Worm (Caenorhabditis elegans) whole organism, L2 larva: ENCODE data around the gene Y49E10.16.
"Not testable (repeated sequence)": the region's sequence is repeated elsewhere in the genome, so short reads cannot be mapped to it uniquely, and the experiment has no call there.

ENCODE experiments used
- blmp-1 ChIP-seq: sonication (generic microtip); optimal IDR thresholded peaks from 2 replicates; lab custom pipeline; 2017; ENCODE audit warnings: missing genetic modification characterization, mild to moderate bottlenecking, missing compliant biosample characterization, antibody characterized with exemption, moderate library complexity; ENCODE audit not compliant: insufficient read depth
- ceh-82 ChIP-seq: fragments of 150-350 bp; optimal IDR thresholded peaks from 2 replicates; lab custom pipeline; 2014; ENCODE audit warnings: missing biosample characterization, missing genetic modification characterization
- elt-3 ChIP-seq: sonication (generic microtip); optimal IDR thresholded peaks from 2 replicates; lab custom pipeline; 2017; ENCODE audit warnings: missing biosample characterization, missing genetic modification characterization
- lin-13 ChIP-seq: fragments of 150-350 bp; optimal IDR thresholded peaks from 2 replicates; lab custom pipeline; 2014; ENCODE audit warnings: missing biosample characterization, missing genetic modification reagents, missing genetic modification characterization
- lsy-2 ChIP-seq, 2 experiments: fragments of 150-350 bp in 1 of 2; sonication (generic microtip) in 1 of 2; optimal IDR thresholded peaks; 2 replicates each; lab custom pipeline; 2014 to 2017; ENCODE audit warnings: missing biosample characterization in 2 of 2, missing genetic modification characterization in 2 of 2
- nhr-23 ChIP-seq: fragments of 150-350 bp; optimal IDR thresholded peaks from 2 replicates; lab custom pipeline; 2014; ENCODE audit warnings: missing biosample characterization, missing genetic modification reagents, missing genetic modification characterization
- nhr-237 ChIP-seq: fragments of 150-350 bp; optimal IDR thresholded peaks from 2 replicates; lab custom pipeline; 2014; ENCODE audit warnings: missing biosample characterization, missing genetic modification characterization
- ztf-4 ChIP-seq: fragments of 150-350 bp; optimal IDR thresholded peaks from 2 replicates; lab custom pipeline; 2014; ENCODE audit warnings: missing biosample characterization, missing genetic modification characterization

DNA sequence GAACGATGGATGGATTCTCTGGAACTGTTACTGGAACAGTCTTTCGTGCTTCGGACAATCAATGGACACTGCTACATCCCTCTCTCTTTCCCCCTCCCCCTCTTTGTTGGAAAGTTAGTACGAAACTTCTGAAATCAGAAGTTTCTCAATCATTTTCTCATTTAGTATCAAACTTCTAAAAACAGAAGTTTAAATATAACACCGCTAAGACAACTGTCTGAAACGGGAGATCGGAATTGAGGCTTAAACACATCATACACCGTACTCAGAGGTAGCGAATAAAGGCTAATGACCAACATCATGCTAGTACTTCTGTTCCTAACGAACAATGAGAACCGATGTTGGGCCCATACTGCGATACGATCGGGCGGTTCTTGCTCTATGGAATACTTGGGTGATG is 43.7 kb upstream of the Y49E10.16 start, which contains the start of gene Y49E10.30:
- not testable (repeated sequence) for TF ChIP-seq blmp-1 (tag; lab: Kevin White, UChicago); ceh-82; nhr-23 (tag; lab: Kevin White, UChicago); lin-13 (GFP tag; lab: Kevin White, UChicago); lsy-2 (tag; optimal IDR thresholded peaks at IDR 0.05; lab: Kevin White, UChicago); nhr-237 (tag; lab: Kevin White, UChicago); elt-3; ztf-4
